Worm (Caenorhabditis elegans): Measurements from ENCODE around the gene memi-1.
A peak's percentile ranks its signal among the peaks of the same experiment; 100 is the strongest.

The memi-1 gene

ce11 chrIV:4760378-4761084 lies at the start of gene memi-1, which contains the start of gene cyp-31A3 (continued):
- TF ChIP-seq rpc-1 (optimal IDR thresholded peaks at IDR 0.05): no peak
- TF ChIP-seq rpc-1 (tag; optimal IDR thresholded peaks at IDR 0.05): no peak
- TF ChIP-seq xnd-1 (tag; optimal IDR thresholded peaks at IDR 0.05): peak; percentile 86
- TF ChIP-seq lag-1 (GFP tag; IDR thresholded peaks at IDR 0.05): no peak
- no peak for TF ChIP-seq ztf-6 (GFP tag; IDR thresholded peaks at IDR 0.05)
- TF ChIP-seq C17E4.6 (GFP tag; IDR thresholded peaks at IDR 0.05): no peak
- no peak for TF ChIP-seq lsy-27 (tag; optimal IDR thresholded peaks at IDR 0.05; ENCODE audit: borderline replicate concordance, insufficient read depth)
- no peak for TF ChIP-seq egrh-3 (GFP tag; IDR thresholded peaks at IDR 0.05)
- TF ChIP-seq bed-2 (GFP tag; IDR thresholded peaks at IDR 0.05): no peak
- 0 out of 2 replicates have a peak, but pooled peaks have one; percentile 31 for TF ChIP-seq madf-3 (GFP tag; IDR thresholded peaks at IDR 0.05)
- TF ChIP-seq lin-26 (GFP tag; IDR thresholded peaks at IDR 0.05): no peak
- TF ChIP-seq F10E7.11 (tag; optimal IDR thresholded peaks at IDR 0.05): no peak
- TF ChIP-seq hrde-1 (tag; optimal IDR thresholded peaks at IDR 0.05; ENCODE audit: borderline replicate concordance): no peak

- TF ChIP-seq cebp-1 (GFP tag; IDR thresholded peaks at IDR 0.05) (peak; percentile 59; the same call in 1 of the 2 replicates), cebp-1 (tag; optimal IDR thresholded peaks at IDR 0.05) (peak; percentile 87), ztf-25 (GFP tag; IDR thresholded peaks at IDR 0.05) (0 out of 2 replicates have a peak, but pooled peaks have one; percentile 10), rec-8 (tag; optimal IDR thresholded peaks at IDR 0.05) (no peak)
Observed at ce11 chrIV:4809813-4810212, 49.6 kb upstream of the memi-1 start, which contains the start of gene H06H21.37. Gene H06H21.37 (minus strand): TSS chrIV:4809974.

ce11 chrIV:4809397-4809796 lies 49.2 kb upstream of the memi-1 start, which contains the start of gene ubxn-6:
Gene ubxn-6 (minus strand): TSS chrIV:4809497.
- no peak for TF ChIP-seq gei-17 (GFP tag; optimal IDR thresholded peaks at IDR 0.05)
- no peak for TF ChIP-seq athp-1 (tag; optimal IDR thresholded peaks at IDR 0.05)
- TF ChIP-seq F49E8.2 (tag; optimal IDR thresholded peaks at IDR 0.05; ENCODE audit: insufficient read depth): no peak
- no peak for TF ChIP-seq let-607 (tag; optimal IDR thresholded peaks at IDR 0.05)
- no peak for TF ChIP-seq K12H6.12 (tag; optimal IDR thresholded peaks at IDR 0.05)
- no peak for TF ChIP-seq attf-6 (GFP tag; IDR thresholded peaks at IDR 0.05)

- TF ChIP-seq snpc-4 (GFP tag; optimal IDR thresholded peaks at IDR 0.05) (no peak), snpc-4 (tag; optimal IDR thresholded peaks at IDR 0.05) (peak in 1 of 4 experiments; percentile 42), ztf-6 (GFP tag; IDR thresholded peaks at IDR 0.05) (no peak), ztf-22 (GFP tag; optimal IDR thresholded peaks at IDR 0.05) (no peak), hrde-1 (tag; optimal IDR thresholded peaks at IDR 0.05; ENCODE audit: borderline replicate concordance) (peak; percentile 22)
Observed at ce11 chrIV:4807219-4807618, 47.0 kb upstream of the memi-1 start, which contains the start of gene H06H21.11. Gene H06H21.11 (minus strand): TSS chrIV:4807319.

- TF ChIP-seq ekl-4 (GFP tag; IDR thresholded peaks at IDR 0.05) (0 out of 2 replicates have a peak, but pooled peaks have one; percentile 20), K11D2.4 (GFP tag; IDR thresholded peaks at IDR 0.05) (no peak), rcor-1 (GFP tag; IDR thresholded peaks at IDR 0.05) (no peak), him-1 (tag; optimal IDR thresholded peaks at IDR 0.05) (no peak), madf-6 (GFP tag; IDR thresholded peaks at IDR 0.05) (no peak), rec-8 (tag; optimal IDR thresholded peaks at IDR 0.05) (no peak), hrde-1 (tag; optimal IDR thresholded peaks at IDR 0.05; ENCODE audit: borderline replicate concordance) (peak; percentile 23)
Observed at ce11 chrIV:4806486-4806885, 46.3 kb upstream of the memi-1 start, which contains the start of gene dpf-5. Gene dpf-5 (minus strand): TSS chrIV:4806586.

Measured in whole organism, young adult.